Fruit fly (Drosophila melanogaster): Measurements from ENCODE around the gene CG15754.

DNA sequence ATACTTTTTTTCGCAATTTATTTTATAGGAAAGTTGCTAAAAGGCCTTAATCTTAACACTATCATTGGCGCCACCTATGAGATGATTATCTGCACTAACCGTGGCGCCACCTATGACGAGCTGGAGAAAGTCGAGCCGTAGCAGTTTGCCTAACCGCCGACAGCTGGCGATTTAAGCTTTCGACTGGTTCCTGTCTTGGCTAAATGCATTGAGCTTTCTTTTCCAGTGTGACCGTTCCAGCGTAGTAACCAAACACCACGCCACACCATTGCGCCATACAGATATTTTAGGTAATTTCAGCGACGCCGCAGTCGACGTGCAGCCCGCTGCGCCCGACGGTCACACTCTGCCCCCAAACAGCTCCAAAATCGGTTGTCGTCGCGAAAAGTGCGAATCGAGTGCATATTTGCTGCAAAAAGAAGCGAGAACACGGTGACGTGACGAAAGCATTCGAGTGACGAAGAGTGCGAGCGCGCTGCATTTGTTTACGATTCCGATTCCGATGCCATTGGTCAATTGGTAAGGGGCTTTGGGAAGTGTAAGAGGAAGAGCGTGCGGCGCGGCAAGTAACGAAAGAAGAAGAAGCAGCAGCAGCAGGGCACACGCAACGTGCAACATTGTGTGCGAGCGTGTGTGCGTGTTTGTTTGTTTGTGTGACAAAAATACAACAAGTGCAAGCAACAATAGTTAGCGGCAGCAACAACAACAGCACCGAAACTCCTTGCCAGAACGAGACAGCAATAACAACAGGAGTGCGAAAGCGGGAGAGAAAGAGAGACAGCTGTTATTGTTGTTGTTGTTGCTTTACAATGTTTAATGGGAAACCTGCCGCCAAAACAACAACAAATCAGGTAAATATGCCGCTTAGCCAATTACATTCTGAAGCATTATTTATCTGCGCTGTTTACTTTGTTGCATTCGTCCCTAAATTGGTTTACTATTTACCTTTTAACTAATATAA, 36.0 kb downstream of the CG15754 start, which contains the start of the genes CG46311 and Tpst:
- TF ChIP-seq pan (optimal IDR thresholded peaks at IDR 0.05) (no peak), OdsH (GFP tag; optimal IDR thresholded peaks at IDR 0.05) (peak; percentile 53), CG9705 (GFP tag; optimal IDR thresholded peaks at IDR 0.05) (peak; percentile 22), psq (GFP tag; optimal IDR thresholded peaks at IDR 0.05) (peak; percentile 41), sv (GFP tag; optimal IDR thresholded peaks at IDR 0.05) (peak; percentile 24), Hr78 (GFP tag; optimal IDR thresholded peaks at IDR 0.05) (no peak), Jra (GFP tag; optimal IDR thresholded peaks at IDR 0.05) (peak; percentile 1), jim (GFP tag; optimal IDR thresholded peaks at IDR 0.05) (no peak), usp (GFP tag; optimal IDR thresholded peaks at IDR 0.05) (no peak), Rel (GFP tag; optimal IDR thresholded peaks at IDR 0.05) (no peak), Rel (tag; optimal IDR thresholded peaks at IDR 0.05) (peak; percentile 50), Abd-B (GFP tag; optimal IDR thresholded peaks at IDR 0.05) (no peak), h (GFP tag; optimal IDR thresholded peaks at IDR 0.05) (peak; percentile 54), HLH106 (tag; optimal IDR thresholded peaks at IDR 0.05) (peak; percentile 43)

All from whole organism, wandering third instar larva.